Fruit fly (Drosophila melanogaster): ENCODE data around the gene CG3061.
A peak's percentile ranks its signal among the peaks of the same experiment; 100 is the strongest.

CG3061 gene

dm6 chr3R:14077026-14077425 lies 44.9 kb downstream of the CG3061 start (continued):
- TF ChIP-seq CG1233 (GFP tag; optimal IDR thresholded peaks at IDR 0.05) (peak; percentile 34), CG9797 (GFP tag; optimal IDR thresholded peaks at IDR 0.05) (no peak), CG4328 (GFP tag; optimal IDR thresholded peaks at IDR 0.05) (peak; percentile 6), CG6689 (GFP tag; IDR thresholded peaks at IDR 0.05) (peak; percentile 44; the same call in 1 of the 2 replicates), CG32532 (GFP tag; IDR thresholded peaks at IDR 0.05) (peak; percentile 63; the same call in 1 of the 2 replicates), CG17328 (GFP tag; IDR thresholded peaks at IDR 0.05) (peak; percentile 58), CG2875 (GFP tag; optimal IDR thresholded peaks at IDR 0.05) (no peak), vnd (GFP tag; IDR thresholded peaks at IDR 0.05; ENCODE audit: partially characterized antibody) (no peak), Aef1 (GFP tag; IDR thresholded peaks at IDR 0.05) (peak; percentile 47; the same call in 2 of the 3 replicates), Ptx1 (GFP tag; IDR thresholded peaks at IDR 0.05) (peak; percentile 69), BtbVII (GFP tag; optimal IDR thresholded peaks at IDR 0.05) (peak; percentile 35), B-H1 (GFP tag; IDR thresholded peaks at IDR 0.05) (peak; percentile 38; the same call in 1 of the 3 replicates), CG34422 (GFP tag; IDR thresholded peaks at IDR 0.05) (peak; percentile 53; the same call in 2 of the 3 replicates), lilli (GFP tag; optimal IDR thresholded peaks at IDR 0.05) (peak; percentile 7), CG6813 (GFP tag; optimal IDR thresholded peaks at IDR 0.05) (no peak), Dfd (GFP tag; optimal IDR thresholded peaks at IDR 0.05) (no peak), CG9817 (tag; optimal IDR thresholded peaks at IDR 0.05) (peak; percentile 22), lmd (GFP tag; IDR thresholded peaks at IDR 0.05) (peak; percentile 50), Meics (GFP tag; optimal IDR thresholded peaks at IDR 0.05) (peak; percentile 34), CG11456 (GFP tag; IDR thresholded peaks at IDR 0.05) (peak; percentile 56; the same call in 1 of the 3 replicates), CG10209 (GFP tag; optimal IDR thresholded peaks at IDR 0.05) (peak; percentile 9), CG3281 (GFP tag; optimal IDR thresholded peaks at IDR 0.05) (peak; percentile 40), CG9727 (GFP tag; optimal IDR thresholded peaks at IDR 0.05) (peak; percentile 19), CG15011 (GFP tag; optimal IDR thresholded peaks at IDR 0.05) (peak; percentile 1), nau (GFP tag; optimal IDR thresholded peaks at IDR 0.05) (peak; percentile 26), ci (GFP tag; IDR thresholded peaks at IDR 0.05) (peak; percentile 72; the same call in 2 of the 3 replicates), HHEX (GFP tag; optimal IDR thresholded peaks at IDR 0.05) (peak; percentile 58), ranshi (GFP tag; IDR thresholded peaks at IDR 0.05) (0 out of 2 replicates have a peak, but pooled peaks have one; percentile 56), slbo (GFP tag; IDR thresholded peaks at IDR 0.05) (peak; percentile 62), Dp (GFP tag; optimal IDR thresholded peaks at IDR 0.05) (no peak), Eip74EF (GFP tag; optimal IDR thresholded peaks at IDR 0.05) (no peak), CG2199 (GFP tag; IDR thresholded peaks at IDR 0.05) (0 out of 3 replicates have a peak, but pooled peaks have one; percentile 32), CG13424 (tag; optimal IDR thresholded peaks at IDR 0.05) (peak; percentile 34), CG11093 (GFP tag; IDR thresholded peaks at IDR 0.05) (0 out of 3 replicates have a peak, but pooled peaks have one; percentile 30), odd (GFP tag; optimal IDR thresholded peaks at IDR 0.05) (no peak), Scr (GFP tag; IDR thresholded peaks at IDR 0.05; ENCODE audit: partially characterized antibody) (no peak), Camta (GFP tag; optimal IDR thresholded peaks at IDR 0.05) (no peak), Abd-B (GFP tag; optimal IDR thresholded peaks at IDR 0.05) (peak; percentile 19), nom (GFP tag; optimal IDR thresholded peaks at IDR 0.05) (peak; percentile 32), Hand (GFP tag; optimal IDR thresholded peaks at IDR 0.05) (no peak), gem (tag; optimal IDR thresholded peaks at IDR 0.05) (peak; percentile 51), Hr51 (GFP tag; optimal IDR thresholded peaks at IDR 0.05) (peak in 1 of 2 experiments; percentile 55), Lpt (GFP tag; optimal IDR thresholded peaks at IDR 0.05) (no peak), Fer3 (tag; optimal IDR thresholded peaks at IDR 0.05) (peak; percentile 52), zen (tag; optimal IDR thresholded peaks at IDR 0.05) (peak; percentile 24), sisA (GFP tag; IDR thresholded peaks at IDR 0.05) (peak; percentile 70), Ravus (GFP tag; IDR thresholded peaks at IDR 0.05) (peak; percentile 22; the same call in 1 of the 2 replicates), bsh (GFP tag; optimal IDR thresholded peaks at IDR 0.05) (peak in 1 of 2 experiments; percentile 31), Fer1 (GFP tag; optimal IDR thresholded peaks at IDR 0.05) (peak; percentile 48)
